Comparison of ENCODE assay signal across 3 worm cellular contexts in genomic region chrIII:11334346-11334745, ce11.
A peak's percentile ranks its signal among the peaks of the same experiment; 100 is the strongest.
TF ChIP-seq lines count a peak whose summit lies in the region.

No protein-coding gene starts in this region.

TF ChIP-seq in whole organism, L1 larva, 84 proteins besides CTCF, POLR2A, EP300 and RAD21 (continued from another document):
- TF ChIP-seq skn-1 (tag; optimal IDR thresholded peaks at IDR 0.05; lab: Kevin White, UChicago): peak; percentile 20
- peak in 2 of 3 experiments; percentile 31 to 80 for TF ChIP-seq ceh-82 (tag; optimal IDR thresholded peaks at IDR 0.05; lab: Kevin White, UChicago)
- peak; percentile 45 for TF ChIP-seq unc-86 (tag; optimal IDR thresholded peaks at IDR 0.05; lab: Kevin White, UChicago)
- TF ChIP-seq grh-1 (GFP tag; IDR thresholded peaks at IDR 0.05; lab: Robert Waterston, UW): no peak
- TF ChIP-seq lin-35 (GFP tag; optimal IDR thresholded peaks at IDR 0.05; lab: Kevin White, UChicago): peak in 1 of 2 experiments; percentile 35
- no peak for TF ChIP-seq fkh-4 (tag; optimal IDR thresholded peaks at IDR 0.05; lab: Kevin White, UChicago; ENCODE audit: borderline replicate concordance)
- peak; percentile 50 for TF ChIP-seq nhr-71 (tag; optimal IDR thresholded peaks at IDR 0.05; lab: Kevin White, UChicago)
- TF ChIP-seq isw-1 (GFP tag; IDR thresholded peaks at IDR 0.05; lab: Robert Waterston, UW): no peak
- peak; percentile 12 for TF ChIP-seq tbx-2 (tag; optimal IDR thresholded peaks at IDR 0.05; lab: Kevin White, UChicago)
- no peak for TF ChIP-seq zip-4 (GFP tag; optimal IDR thresholded peaks at IDR 0.05; lab: Kevin White, UChicago)
- TF ChIP-seq egl-13 (tag; optimal IDR thresholded peaks at IDR 0.05; lab: Kevin White, UChicago): peak; percentile 16
- TF ChIP-seq swsn-7 (tag; optimal IDR thresholded peaks at IDR 0.05; lab: Kevin White, UChicago): peak; percentile 32
- no peak for TF ChIP-seq jun-1 (tag; optimal IDR thresholded peaks at IDR 0.05; lab: Kevin White, UChicago)
- TF ChIP-seq pax-3 (tag; optimal IDR thresholded peaks at IDR 0.05; lab: Kevin White, UChicago): no peak
- no peak for TF ChIP-seq aha-1 (tag; optimal IDR thresholded peaks at IDR 0.05; lab: Kevin White, UChicago)
- peak in 1 of 2 experiments; percentile 50 for TF ChIP-seq lsy-2 (tag; optimal IDR thresholded peaks at IDR 0.05; lab: Kevin White, UChicago)
- no peak for TF ChIP-seq hlh-4 (tag; optimal IDR thresholded peaks at IDR 0.05; lab: Kevin White, UChicago)
- TF ChIP-seq mef-2 (tag; optimal IDR thresholded peaks at IDR 0.05; lab: Kevin White, UChicago): no peak
- no peak for TF ChIP-seq vab-15 (tag; optimal IDR thresholded peaks at IDR 0.05; lab: Kevin White, UChicago)
- TF ChIP-seq ztf-11 (tag; optimal IDR thresholded peaks at IDR 0.05; lab: Kevin White, UChicago): no peak
- no peak for TF ChIP-seq C04F5.9 (tag; optimal IDR thresholded peaks at IDR 0.05; lab: Kevin White, UChicago)
- TF ChIP-seq unc-98 (GFP tag; IDR thresholded peaks at IDR 0.05; lab: Robert Waterston, UW): no peak
- TF ChIP-seq alr-1 (tag; optimal IDR thresholded peaks at IDR 0.05; lab: Kevin White, UChicago; ENCODE audit: borderline replicate concordance): no peak
- TF ChIP-seq dsc-1 (tag; optimal IDR thresholded peaks at IDR 0.05; lab: Kevin White, UChicago): no peak
- peak; percentile 67 for TF ChIP-seq fkh-8 (tag; optimal IDR thresholded peaks at IDR 0.05; lab: Kevin White, UChicago)
- peak; percentile 79 for TF ChIP-seq lin-14 (GFP tag; optimal IDR thresholded peaks at IDR 0.05; lab: Kevin White, UChicago)

TF ChIP-seq in whole organism, L2 larva, 48 proteins besides CTCF, POLR2A, EP300 and RAD21 (continued from another document):
- no peak for TF ChIP-seq lin-11 (tag; optimal IDR thresholded peaks at IDR 0.05; lab: Kevin White, UChicago)
- no peak for TF ChIP-seq nhr-237 (tag; optimal IDR thresholded peaks at IDR 0.05; lab: Kevin White, UChicago)
- TF ChIP-seq dmd-4 (tag; optimal IDR thresholded peaks at IDR 0.05; lab: Kevin White, UChicago): no peak
- TF ChIP-seq unc-55 (GFP tag; optimal IDR thresholded peaks at IDR 0.05; lab: Kevin White, UChicago): peak; percentile 75
- no peak for TF ChIP-seq sma-3 (GFP tag; optimal IDR thresholded peaks at IDR 0.05; lab: Kevin White, UChicago)
- no peak for TF ChIP-seq gmeb-1 (tag; optimal IDR thresholded peaks at IDR 0.05; lab: Kevin White, UChicago)
- TF ChIP-seq ztf-4 (tag; optimal IDR thresholded peaks at IDR 0.05; lab: Kevin White, UChicago): no peak
- TF ChIP-seq elt-1 (tag; optimal IDR thresholded peaks at IDR 0.05; lab: Kevin White, UChicago): no peak
- peak in 1 of 2 experiments; percentile 6 for TF ChIP-seq mdl-1 (tag; optimal IDR thresholded peaks at IDR 0.05; lab: Kevin White, UChicago)
- no peak for TF ChIP-seq Y55F3AM.14 (GFP tag; optimal IDR thresholded peaks at IDR 0.05; lab: Kevin White, UChicago)
- no peak for TF ChIP-seq ceh-16 (tag; optimal IDR thresholded peaks at IDR 0.05; lab: Kevin White, UChicago)
- no peak for TF ChIP-seq elt-3 (tag; optimal IDR thresholded peaks at IDR 0.05; lab: Kevin White, UChicago)
- peak; percentile 53 for TF ChIP-seq nhr-129 (tag; optimal IDR thresholded peaks at IDR 0.05; lab: Kevin White, UChicago)
- peak; percentile 57 for TF ChIP-seq sem-4 (tag; optimal IDR thresholded peaks at IDR 0.05; lab: Kevin White, UChicago)
- TF ChIP-seq zag-1 (tag; optimal IDR thresholded peaks at IDR 0.05; lab: Kevin White, UChicago): peak; percentile 43
- TF ChIP-seq crh-2 (tag; optimal IDR thresholded peaks at IDR 0.05; lab: Kevin White, UChicago): peak; percentile 18
- TF ChIP-seq nhr-10 (tag; optimal IDR thresholded peaks at IDR 0.05; lab: Kevin White, UChicago): no peak
- TF ChIP-seq snpc-4 (tag; optimal IDR thresholded peaks at IDR 0.05; lab: Kevin White, UChicago): no peak
- no peak for TF ChIP-seq peb-1 (tag; optimal IDR thresholded peaks at IDR 0.05; lab: Kevin White, UChicago)
- no peak for TF ChIP-seq egl-27 (tag; optimal IDR thresholded peaks at IDR 0.05; lab: Kevin White, UChicago)
- TF ChIP-seq unc-39 (tag; optimal IDR thresholded peaks at IDR 0.05; lab: Kevin White, UChicago): no peak
- TF ChIP-seq ama-1 (optimal IDR thresholded peaks at IDR 0.05; lab: Kevin White, UChicago): no peak
- TF ChIP-seq blmp-1 (tag; optimal IDR thresholded peaks at IDR 0.05; lab: Kevin White, UChicago; ENCODE audit: insufficient read depth): no peak
- no peak for TF ChIP-seq unc-62 (GFP tag; optimal IDR thresholded peaks at IDR 0.05; lab: Kevin White, UChicago)
- no peak for TF ChIP-seq nhr-77 (tag; optimal IDR thresholded peaks at IDR 0.05; lab: Kevin White, UChicago)
- TF ChIP-seq F13H6.1 (tag; optimal IDR thresholded peaks at IDR 0.05; lab: Kevin White, UChicago): peak; percentile 23
- peak in 1 of 2 experiments; percentile 53 for TF ChIP-seq lsy-2 (tag; optimal IDR thresholded peaks at IDR 0.05; lab: Kevin White, UChicago)
- TF ChIP-seq ztf-1 (GFP tag; conservative IDR thresholded peaks at IDR 0.05; lab: Robert Waterston, UW): no peak
- TF ChIP-seq mbf-1 (tag; optimal IDR thresholded peaks at IDR 0.05; lab: Kevin White, UChicago): no peak
- no peak for TF ChIP-seq lin-39 (tag; optimal IDR thresholded peaks at IDR 0.05; lab: Kevin White, UChicago)
- TF ChIP-seq alr-1 (tag; optimal IDR thresholded peaks at IDR 0.05; lab: Kevin White, UChicago): no peak
- TF ChIP-seq fos-1 (tag; optimal IDR thresholded peaks at IDR 0.05; lab: Kevin White, UChicago): no peak
- TF ChIP-seq mab-5 (tag; optimal IDR thresholded peaks at IDR 0.05; lab: Kevin White, UChicago): no peak

TF ChIP-seq in whole organism, L4 larva, 104 proteins besides CTCF, POLR2A, EP300 and RAD21 (continued from another document):
- no peak for TF ChIP-seq egl-27 (tag; optimal IDR thresholded peaks at IDR 0.05; lab: Kevin White, UChicago)
- TF ChIP-seq nhr-25 (tag; optimal IDR thresholded peaks at IDR 0.05; lab: Kevin White, UChicago; ENCODE audit: borderline replicate concordance, insufficient read depth): no peak
- no peak for TF ChIP-seq ces-1 (GFP tag; optimal IDR thresholded peaks at IDR 0.05; lab: Kevin White, UChicago)
- peak in 1 of 2 experiments; percentile 11 for TF ChIP-seq hif-1 (tag; optimal IDR thresholded peaks at IDR 0.05; lab: Kevin White, UChicago)
- TF ChIP-seq dmd-9 (GFP tag; IDR thresholded peaks at IDR 0.05; lab: Robert Waterston, UW): no peak
- TF ChIP-seq lim-7 (GFP tag; IDR thresholded peaks at IDR 0.05; lab: Robert Waterston, UW): no peak
- TF ChIP-seq T26A8.4 (GFP tag; IDR thresholded peaks at IDR 0.05; lab: Robert Waterston, UW): no peak
- no peak for TF ChIP-seq lin-38 (GFP tag; IDR thresholded peaks at IDR 0.05; lab: Robert Waterston, UW)
- peak; percentile 32 for TF ChIP-seq hlh-30 (tag; optimal IDR thresholded peaks at IDR 0.05; lab: Kevin White, UChicago; ENCODE audit: insufficient read depth)
- peak; percentile 49 for TF ChIP-seq aha-1 (tag; lab: Kevin White, UChicago)
- peak; percentile 53 for TF ChIP-seq mep-1 (tag; optimal IDR thresholded peaks at IDR 0.05; lab: Kevin White, UChicago)
- TF ChIP-seq T20F7.1 (GFP tag; optimal IDR thresholded peaks at IDR 0.05; lab: Kevin White, UChicago): no peak
- TF ChIP-seq F44E2.7 (GFP tag; IDR thresholded peaks at IDR 0.05; lab: Robert Waterston, UW): no peak
- TF ChIP-seq tra-1 (GFP tag; IDR thresholded peaks at IDR 0.05; lab: Robert Waterston, UW): no peak
- no peak for TF ChIP-seq dmd-6 (GFP tag; IDR thresholded peaks at IDR 0.05; lab: Robert Waterston, UW)
- TF ChIP-seq nhr-48 (tag; optimal IDR thresholded peaks at IDR 0.05; lab: Kevin White, UChicago): no peak
- no peak for TF ChIP-seq saeg-2 (GFP tag; IDR thresholded peaks at IDR 0.05; lab: Robert Waterston, UW)
- TF ChIP-seq hmg-1.1 (GFP tag; IDR thresholded peaks at IDR 0.05; lab: Robert Waterston, UW): peak; percentile 30; the same call in 1 of the 2 replicates
- no peak for TF ChIP-seq nhr-77 (tag; optimal IDR thresholded peaks at IDR 0.05; lab: Kevin White, UChicago)
- no peak for TF ChIP-seq arid-1 (GFP tag; conservative IDR thresholded peaks at IDR 0.05; lab: Robert Waterston, UW)
- no peak for TF ChIP-seq dve-1 (tag; optimal IDR thresholded peaks at IDR 0.05; lab: Kevin White, UChicago; ENCODE audit: insufficient read depth)
- TF ChIP-seq set-16 (GFP tag; IDR thresholded peaks at IDR 0.05; lab: Robert Waterston, UW): peak; percentile 65
- no peak for TF ChIP-seq lin-39 (tag; optimal IDR thresholded peaks at IDR 0.05; lab: Kevin White, UChicago)
- no peak for TF ChIP-seq lin-15B (tag; optimal IDR thresholded peaks at IDR 0.05; lab: Kevin White, UChicago)
- TF ChIP-seq zfp-2 (tag; optimal IDR thresholded peaks at IDR 0.05; lab: Kevin White, UChicago): no peak
- peak; percentile 16; the same call in 1 of the 2 replicates for TF ChIP-seq pha-4 (GFP tag; IDR thresholded peaks at IDR 0.05; lab: Robert Waterston, UW)
- TF ChIP-seq pha-4 (tag; optimal IDR thresholded peaks at IDR 0.05; lab: Kevin White, UChicago): no peak
- no peak for TF ChIP-seq F37D6.2 (tag; optimal IDR thresholded peaks at IDR 0.05; lab: Kevin White, UChicago)
- TF ChIP-seq madf-9 (GFP tag; conservative IDR thresholded peaks at IDR 0.05; lab: Robert Waterston, UW): no peak
- TF ChIP-seq rbr-2 (tag; optimal IDR thresholded peaks at IDR 0.05; lab: Kevin White, UChicago): peak; percentile 63
- no peak for TF ChIP-seq daf-16 (GFP tag; optimal IDR thresholded peaks at IDR 0.05; lab: Kevin White, UChicago)
- TF ChIP-seq daf-16 (tag; optimal IDR thresholded peaks at IDR 0.05; lab: Kevin White, UChicago): no peak
- TF ChIP-seq F26F4.8 (GFP tag; conservative IDR thresholded peaks at IDR 0.05; lab: Robert Waterston, UW): no peak
- TF ChIP-seq nhr-111 (GFP tag; optimal IDR thresholded peaks at IDR 0.05; lab: Kevin White, UChicago): no peak
- no peak for TF ChIP-seq ceh-32 (tag; optimal IDR thresholded peaks at IDR 0.05; lab: Kevin White, UChicago; ENCODE audit: poor library complexity)
- TF ChIP-seq fkh-10 (GFP tag; optimal IDR thresholded peaks at IDR 0.05; lab: Kevin White, UChicago): peak; percentile 53
